Worm (Caenorhabditis elegans) whole organism, mixed stage, embryonic: ENCODE measurements around the gene C18H7.7.

Source experiments
- bed-3 ChIP-seq: fragments of 200-800 bp; sonication (Bioruptor generic); optimal IDR thresholded peaks from 3 replicates; lab custom pipeline; 2018; ENCODE audit warnings: mild to moderate bottlenecking, missing genetic modification characterization, moderate library complexity, missing compliant biosample characterization
- lin-13 ChIP-seq: fragments of 150-350 bp; optimal IDR thresholded peaks from 2 replicates; lab custom pipeline; 2014; ENCODE audit warnings: missing biosample characterization, missing genetic modification characterization
- unc-39 ChIP-seq: fragments of 150-350 bp; optimal IDR thresholded peaks from 2 replicates; lab custom pipeline; 2014; ENCODE audit warnings: missing biosample characterization, missing genetic modification characterization
- unc-62 ChIP-seq: fragments of 150-350 bp; optimal IDR thresholded peaks from 2 replicates; lab custom pipeline; 2014; ENCODE audit warnings: missing biosample characterization, missing genetic modification reagents, missing genetic modification characterization

- TF ChIP-seq bed-3 (GFP tag; lab: Kevin White, UChicago) = no peak
- TF ChIP-seq lin-13 (tag; lab: Kevin White, UChicago) = no peak
- TF ChIP-seq unc-62 (GFP tag; lab: Kevin White, UChicago) = no peak
- TF ChIP-seq unc-39 = no peak
Measured at ce11 chrIV:613155-613554, 17.0 kb upstream of the C18H7.7 start.
